Fruit fly (Drosophila melanogaster) Kc167 (cell line): ENCODE data around the gene CG9184.

Source experiments
- Myc ChIP-seq: fragments of >200 bp; optimal IDR thresholded peaks from 2 replicates; lab custom pipeline; 2017; ENCODE audit warnings: missing external identifiers
- Sin3A ChIP-seq: fragments of >200 bp; optimal IDR thresholded peaks from 2 replicates; lab custom pipeline; 2018; ENCODE audit warnings: missing external identifiers
- h ChIP-seq: fragments of >200 bp; optimal IDR thresholded peaks from 3 replicates; lab custom pipeline; 2018; ENCODE audit warnings: missing external identifiers
- insv ChIP-seq: fragments of >200 bp; optimal IDR thresholded peaks from 3 replicates; lab custom pipeline; 2018; ENCODE audit warnings: missing external identifiers
- psq ChIP-seq: fragments of >200 bp; optimal IDR thresholded peaks from 2 replicates; lab custom pipeline; 2017; ENCODE audit warnings: missing external identifiers
- ttk ChIP-seq: sonication (Bioruptor generic); optimal IDR thresholded peaks from 2 replicates; lab custom pipeline; 2017; ENCODE audit warnings: missing external identifiers

DNA sequence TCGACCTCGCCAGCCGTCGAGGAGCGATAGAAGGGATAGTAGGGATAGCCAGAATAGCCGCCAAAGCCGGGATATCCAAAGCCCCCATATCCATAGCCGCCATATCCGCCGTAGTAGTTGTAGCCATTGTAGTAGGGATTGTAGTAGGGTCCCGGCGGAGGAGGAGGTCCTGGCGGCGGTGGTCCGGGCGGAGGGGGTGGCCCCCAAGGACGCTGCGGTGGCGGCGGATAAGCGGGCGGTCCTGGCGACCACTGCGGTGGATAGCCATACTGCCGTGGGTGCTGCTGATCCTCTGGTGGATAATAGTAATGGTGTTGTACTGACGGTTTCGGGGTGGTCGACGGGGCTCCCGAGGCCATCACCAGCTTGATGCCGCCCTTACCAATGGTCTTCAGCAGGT is 447 bp downstream of the CG9184 start:
- TF ChIP-seq ttk (lab: Kevin White, UChicago) (no peak), psq (no peak), h (no peak), insv (lab: Kevin White, UChicago) (no peak), Sin3A (lab: Kevin White, UChicago) (no peak), Myc (no peak)
